Worm (Caenorhabditis elegans): Measurements from ENCODE around the gene gei-1.
A peak's percentile ranks its signal among the peaks of the same experiment; 100 is the strongest.

Gene gei-1

DNA sequence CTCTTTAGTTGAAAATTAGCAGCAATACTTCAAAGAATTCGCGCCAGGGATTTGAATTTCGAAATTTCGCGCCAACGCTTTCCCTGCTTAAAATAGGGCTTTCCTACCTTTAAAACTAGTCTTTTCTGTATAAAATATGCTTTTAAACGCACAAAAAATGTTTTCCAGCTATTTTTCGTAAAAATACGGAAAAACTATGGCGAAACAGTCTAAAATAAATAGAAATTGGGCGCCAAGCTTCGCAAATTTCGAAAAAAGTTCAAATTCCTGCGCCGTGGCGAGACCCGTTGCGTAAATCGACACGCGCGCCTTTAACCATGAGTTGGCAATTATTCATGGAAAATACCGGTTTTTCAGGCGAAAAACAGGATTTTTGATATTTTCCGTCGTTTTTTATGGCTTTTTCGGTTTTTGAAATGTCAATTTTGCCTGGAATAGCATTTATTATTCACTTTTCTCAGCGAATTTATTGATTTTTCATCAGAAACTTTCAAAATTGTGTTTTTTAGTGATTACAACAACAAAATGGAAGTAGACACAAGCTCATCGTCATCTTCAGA is 59.8 kb downstream of the gei-1 start, which contains the start of the genes npp-9 and F59A2.5 (continued):
- no peak for TF ChIP-seq lir-3 (tag; optimal IDR thresholded peaks at IDR 0.05)
- no peak for TF ChIP-seq attf-4 (tag; optimal IDR thresholded peaks at IDR 0.05)
- no peak for TF ChIP-seq zfp-2 (tag; optimal IDR thresholded peaks at IDR 0.05)
- no peak for TF ChIP-seq skn-1 (tag; optimal IDR thresholded peaks at IDR 0.05)
- no peak for TF ChIP-seq dmd-8 (GFP tag; IDR thresholded peaks at IDR 0.05)
- TF ChIP-seq lin-39 (tag; optimal IDR thresholded peaks at IDR 0.05): no peak
- TF ChIP-seq saeg-2 (GFP tag; IDR thresholded peaks at IDR 0.05): no peak
- TF ChIP-seq nhr-6 (tag; optimal IDR thresholded peaks at IDR 0.05): peak; percentile 3
- TF ChIP-seq sdz-12 (GFP tag; optimal IDR thresholded peaks at IDR 0.05): no peak
- no peak for TF ChIP-seq snpc-1.2 (GFP tag; IDR thresholded peaks at IDR 0.05)
- TF ChIP-seq zag-1 (tag; optimal IDR thresholded peaks at IDR 0.05): no peak
- no peak for TF ChIP-seq unc-62 (GFP tag; optimal IDR thresholded peaks at IDR 0.05 in 1 of 2)
- no peak for TF ChIP-seq unc-62 (tag; optimal IDR thresholded peaks at IDR 0.05)
- no peak for TF ChIP-seq Y105C5A.15 (GFP tag; IDR thresholded peaks at IDR 0.05)
- TF ChIP-seq lim-7 (GFP tag; IDR thresholded peaks at IDR 0.05): no peak
- no peak for TF ChIP-seq nhr-28 (tag; optimal IDR thresholded peaks at IDR 0.05)
- TF ChIP-seq spr-1 (tag; optimal IDR thresholded peaks at IDR 0.05): no peak
- no peak for TF ChIP-seq ceh-28 (tag; optimal IDR thresholded peaks at IDR 0.05)
- no peak for TF ChIP-seq F44E2.7 (GFP tag; IDR thresholded peaks at IDR 0.05)
- no peak for TF ChIP-seq madf-5 (GFP tag; IDR thresholded peaks at IDR 0.05)
- no peak for TF ChIP-seq mxl-2 (GFP tag; conservative IDR thresholded peaks at IDR 0.05)
- peak; percentile 86 for TF ChIP-seq R02D3.7 (tag; optimal IDR thresholded peaks at IDR 0.05)
- no peak for TF ChIP-seq php-3 (GFP tag; IDR thresholded peaks at IDR 0.05)
- TF ChIP-seq cey-2 (tag; optimal IDR thresholded peaks at IDR 0.05; ENCODE audit: borderline replicate concordance, insufficient read depth): no peak
- TF ChIP-seq lin-38 (GFP tag; IDR thresholded peaks at IDR 0.05): peak; percentile 52
- no peak for TF ChIP-seq F26F4.8 (GFP tag; conservative IDR thresholded peaks at IDR 0.05)
- no peak for TF ChIP-seq spr-3 (GFP tag; optimal IDR thresholded peaks at IDR 0.05)

DNA sequence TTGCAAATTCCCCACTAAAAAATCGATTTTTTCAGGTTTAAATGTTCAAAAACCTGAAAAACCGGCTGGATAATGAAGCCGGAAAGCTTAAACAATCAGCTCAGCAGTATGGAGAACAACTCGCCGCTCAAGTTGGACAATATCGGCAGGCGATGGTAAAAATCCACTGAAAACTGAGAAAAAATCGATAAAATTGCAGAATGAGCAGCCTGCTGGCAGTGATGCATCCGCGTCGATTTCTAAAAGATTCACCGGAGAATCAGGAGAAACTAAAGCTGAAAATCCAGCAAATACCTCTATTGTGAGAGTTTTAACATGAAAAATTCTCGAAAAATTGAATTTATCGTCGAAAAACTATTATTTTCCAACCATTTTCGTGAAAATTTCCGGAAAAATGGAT is 60.9 kb downstream of the gei-1 start, which contains the start of gene golg-4:
Gene golg-4 (plus strand): TSS at position 34 of the 400 bp plus-strand sequence.
- 0 out of 2 replicates have a peak, but pooled peaks have one; percentile 12 for TF ChIP-seq php-3 (GFP tag; IDR thresholded peaks at IDR 0.05)
- TF ChIP-seq ctbp-1 (GFP tag; IDR thresholded peaks at IDR 0.05): no peak
- TF ChIP-seq ama-1 (optimal IDR thresholded peaks at IDR 0.05): peak; percentile 35
- TF ChIP-seq T26A8.4 (GFP tag; IDR thresholded peaks at IDR 0.05): peak; percentile 29; the same call in 1 of the 2 replicates

All from whole organism, L4 larva.